Worm (Caenorhabditis elegans): ENCODE results near the gene Y75D11A.3.

Gene Y75D11A.3

ce11 chrX:1707270-1707669 is 38.7 kb downstream of the Y75D11A.3 start:
- TF ChIP-seq rpc-1 (optimal IDR thresholded peaks at IDR 0.05) (peak; percentile 22), rpc-1 (tag; optimal IDR thresholded peaks at IDR 0.05) (peak; percentile 65), tbp1 (GFP tag; optimal IDR thresholded peaks at IDR 0.05) (peak; percentile 81), B0261.1 (tag; optimal IDR thresholded peaks at IDR 0.05) (peak; percentile 59), lin-26 (GFP tag; IDR thresholded peaks at IDR 0.05) (peak; percentile 53; the same call in 1 of the 2 replicates)

- no peak for TF ChIP-seq F55B11.4 (tag; optimal IDR thresholded peaks at IDR 0.05; ENCODE audit: borderline replicate concordance, insufficient read depth)
- TF ChIP-seq ztf-28 (GFP tag; IDR thresholded peaks at IDR 0.05): no peak
- TF ChIP-seq mes-4 (tag; optimal IDR thresholded peaks at IDR 0.05): no peak
- TF ChIP-seq rpc-1 (optimal IDR thresholded peaks at IDR 0.05): no peak
- TF ChIP-seq rpc-1 (tag; optimal IDR thresholded peaks at IDR 0.05): no peak
- no peak for TF ChIP-seq aptf-2 (GFP tag; conservative IDR thresholded peaks at IDR 0.05)
- TF ChIP-seq snpc-1.3 (tag; optimal IDR thresholded peaks at IDR 0.05; ENCODE audit: insufficient read depth): no peak
- no peak for TF ChIP-seq ekl-4 (GFP tag; IDR thresholded peaks at IDR 0.05)
- no peak for TF ChIP-seq hlh-12 (tag; optimal IDR thresholded peaks at IDR 0.05)
- no peak for TF ChIP-seq Y56A3A.18 (GFP tag; IDR thresholded peaks at IDR 0.05)
- no peak for TF ChIP-seq xnd-1 (tag; optimal IDR thresholded peaks at IDR 0.05)
- no peak for TF ChIP-seq repo-1 (tag; optimal IDR thresholded peaks at IDR 0.05)
- TF ChIP-seq nhr-179 (tag; optimal IDR thresholded peaks at IDR 0.05): no peak
- no peak for TF ChIP-seq mxl-1 (tag; optimal IDR thresholded peaks at IDR 0.05)
- TF ChIP-seq F22D6.2 (tag; optimal IDR thresholded peaks at IDR 0.05): no peak
- no peak for TF ChIP-seq nhr-90 (tag; optimal IDR thresholded peaks at IDR 0.05)
Measured at ce11 chrX:1706538-1706937, 39.5 kb downstream of the Y75D11A.3 start, which contains the start of gene F07G6.5. Gene F07G6.5 (minus strand): TSS chrX:1706638.

ce11 chrX:1703840-1704239 is 42.2 kb downstream of the Y75D11A.3 start, which contains the start of gene C36C9.5:
Gene C36C9.5 (minus strand): TSS chrX:1703940.
- no peak for TF ChIP-seq xnd-1 (tag; optimal IDR thresholded peaks at IDR 0.05)
- no peak for TF ChIP-seq K12H6.12 (tag; optimal IDR thresholded peaks at IDR 0.05)
- no peak for TF ChIP-seq die-1 (tag; optimal IDR thresholded peaks at IDR 0.05)
- no peak for TF ChIP-seq B0019.2 (GFP tag; conservative IDR thresholded peaks at IDR 0.05)
- no peak for TF ChIP-seq dox-1 (GFP tag; IDR thresholded peaks at IDR 0.05)
- no peak for TF ChIP-seq snpc-1.3 (tag; optimal IDR thresholded peaks at IDR 0.05; ENCODE audit: insufficient read depth)
- TF ChIP-seq mel-28 (tag; optimal IDR thresholded peaks at IDR 0.05; ENCODE audit: borderline replicate concordance): no peak
- no peak for TF ChIP-seq lin-35 (GFP tag; optimal IDR thresholded peaks at IDR 0.05)
- no peak for TF ChIP-seq aptf-2 (GFP tag; conservative IDR thresholded peaks at IDR 0.05)
- TF ChIP-seq nhr-90 (tag; optimal IDR thresholded peaks at IDR 0.05): no peak
- TF ChIP-seq Y95B8A.8 (GFP tag; IDR thresholded peaks at IDR 0.05): no peak
- TF ChIP-seq hmg-20 (GFP tag; IDR thresholded peaks at IDR 0.05): no peak
- TF ChIP-seq ztf-18 (tag; optimal IDR thresholded peaks at IDR 0.05): no peak
- TF ChIP-seq nhr-27 (tag; optimal IDR thresholded peaks at IDR 0.05): no peak
- no peak for TF ChIP-seq C06A6.2 (GFP tag; conservative IDR thresholded peaks at IDR 0.05)
- TF ChIP-seq madf-8 (GFP tag; conservative IDR thresholded peaks at IDR 0.05): no peak
- no peak for TF ChIP-seq Y79H2A.3 (GFP tag; conservative IDR thresholded peaks at IDR 0.05)
- no peak for TF ChIP-seq hlh-26 (GFP tag; conservative IDR thresholded peaks at IDR 0.05)
- no peak for TF ChIP-seq ceh-79 (tag; optimal IDR thresholded peaks at IDR 0.05)

ce11 chrX:1703049-1703448 is 43.0 kb downstream of the Y75D11A.3 start:
- TF ChIP-seq C06A6.2 (GFP tag; conservative IDR thresholded peaks at IDR 0.05) (no peak), F22D6.2 (tag; optimal IDR thresholded peaks at IDR 0.05) (no peak), B0035.1 (tag; optimal IDR thresholded peaks at IDR 0.05) (no peak), egrh-3 (GFP tag; IDR thresholded peaks at IDR 0.05) (peak; percentile 70; the same call in 1 of the 2 replicates), F33H1.4 (GFP tag; IDR thresholded peaks at IDR 0.05) (no peak), sea-2 (GFP tag; IDR thresholded peaks at IDR 0.05) (no peak), zfh-2 (GFP tag; conservative IDR thresholded peaks at IDR 0.05) (peak; percentile 94), K11D2.4 (GFP tag; IDR thresholded peaks at IDR 0.05) (no peak), lag-1 (GFP tag; IDR thresholded peaks at IDR 0.05) (no peak), nhr-179 (tag; optimal IDR thresholded peaks at IDR 0.05) (no peak), die-1 (tag; optimal IDR thresholded peaks at IDR 0.05) (no peak), cebp-2 (GFP tag; IDR thresholded peaks at IDR 0.05) (0 out of 2 replicates have a peak, but pooled peaks have one; percentile 48), T07F8.4 (tag; optimal IDR thresholded peaks at IDR 0.05) (no peak), zim-3 (tag; optimal IDR thresholded peaks at IDR 0.05) (no peak)

Measured in whole organism, young adult.